Fruit fly (Drosophila melanogaster): Measurements from ENCODE around the gene CG15046.

DNA sequence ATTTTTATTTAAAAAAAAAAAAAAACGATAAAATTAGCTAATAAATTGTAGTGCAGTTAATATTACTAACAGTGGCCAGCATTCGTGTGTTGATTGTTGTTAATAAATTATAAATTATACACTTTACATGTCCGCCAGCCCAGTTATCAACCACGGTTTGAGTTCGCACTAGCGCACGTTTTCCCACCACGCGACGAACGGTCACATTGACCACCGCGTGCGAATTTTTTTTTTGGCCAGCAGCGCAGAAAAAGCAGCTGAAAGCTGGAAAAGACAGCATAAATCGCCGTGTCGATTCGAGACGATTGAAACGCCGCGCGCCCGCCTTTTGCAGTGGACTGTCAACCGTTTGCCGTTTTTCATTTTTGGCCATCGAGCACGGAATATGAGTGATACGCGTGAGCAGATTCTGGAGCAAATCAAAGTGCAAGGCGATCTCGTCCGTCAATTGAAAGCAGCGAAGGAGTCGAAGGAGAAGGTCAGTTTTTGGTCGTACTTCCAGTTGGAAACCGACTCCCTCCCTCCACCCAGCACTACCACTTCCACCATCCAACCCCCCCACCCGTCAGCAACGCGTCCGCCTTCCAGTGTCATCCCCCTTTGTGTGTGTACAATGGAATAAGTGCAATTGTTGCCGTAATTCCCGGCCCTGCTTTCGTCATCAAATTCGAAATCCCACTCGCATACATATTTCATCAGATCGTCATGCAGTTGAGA, 25.9 kb upstream of the CG15046 start, which contains the start of the genes Bx and HisRS:
- TF ChIP-seq Hr83 (GFP tag; optimal IDR thresholded peaks at IDR 0.05; ENCODE audit: poor library complexity, severe bottlenecking) (no peak), h (GFP tag; optimal IDR thresholded peaks at IDR 0.05) (no peak), pan (optimal IDR thresholded peaks at IDR 0.05) (no peak), psq (GFP tag; optimal IDR thresholded peaks at IDR 0.05) (no peak), usp (GFP tag; optimal IDR thresholded peaks at IDR 0.05) (no peak), dl (GFP tag; optimal IDR thresholded peaks at IDR 0.05; ENCODE audit: insufficient read depth in 1 of 2, partially characterized antibody in 2 of 2) (no peak), GATAd (GFP tag; optimal IDR thresholded peaks at IDR 0.05) (no peak), fru (GFP tag; optimal IDR thresholded peaks at IDR 0.05) (no peak), woc (GFP tag; optimal IDR thresholded peaks at IDR 0.05) (no peak), dmrt93B (GFP tag; optimal IDR thresholded peaks at IDR 0.05) (no peak), CrebA (GFP tag; optimal IDR thresholded peaks at IDR 0.05; ENCODE audit: borderline replicate concordance) (no peak), lola (GFP tag; optimal IDR thresholded peaks at IDR 0.05) (no peak), Hr78 (GFP tag; optimal IDR thresholded peaks at IDR 0.05) (no peak), CG9705 (GFP tag; optimal IDR thresholded peaks at IDR 0.05) (no peak)

All from whole organism, wandering third instar larva.